Fruit fly (Drosophila melanogaster) whole organism, embryonic: ENCODE results near the gene CG17154.
A peak's percentile ranks its signal among the peaks of the same experiment; 100 is the strongest.

ENCODE experiments used
- Atf3 ChIP-seq: fragments of 200-800 bp; sonication (Bioruptor generic); optimal IDR thresholded peaks from 3 replicates; lab custom pipeline; 2016; ENCODE audit warnings: missing biosample characterization, missing genetic modification characterization
- Bdp1 ChIP-seq: fragments of 200-800 bp; sonication (Bioruptor generic); optimal IDR thresholded peaks from 3 replicates; lab custom pipeline; 2016; ENCODE audit warnings: missing biosample characterization, missing genetic modification characterization
- CG10321 ChIP-seq: fragments of 200-800 bp; sonication (Bioruptor generic); IDR thresholded peaks from 2 replicates; pipeline ENCODE4 v1.3.6; 2022; ENCODE audit warnings: missing biosample characterization, missing genetic modification characterization
- CG11247 ChIP-seq: fragments of 200-800 bp; sonication (Bioruptor generic); IDR thresholded peaks from 2 replicates; pipeline ENCODE4 v1.3.6; 2022; ENCODE audit warnings: missing biosample characterization, missing genetic modification characterization
- CG12071 ChIP-seq: fragments of 200-800 bp; sonication (Bioruptor generic); optimal IDR thresholded peaks from 3 replicates; lab custom pipeline; 2018; ENCODE audit warnings: missing biosample characterization, mild to moderate bottlenecking, missing genetic modification characterization
- CG13424 ChIP-seq: fragments of 200-800 bp; sonication (Bioruptor generic); optimal IDR thresholded peaks from 2 replicates; lab custom pipeline; 2019; ENCODE audit warnings: missing biosample characterization, mild to moderate bottlenecking, missing genetic modification characterization, moderate library complexity
- CG13894 ChIP-seq: fragments of 200-800 bp; sonication (Bioruptor generic); optimal IDR thresholded peaks from 3 replicates; lab custom pipeline; 2018; ENCODE audit warnings: missing biosample characterization, mild to moderate bottlenecking, missing genetic modification characterization, moderate library complexity
- CG14014 ChIP-seq: fragments of 200-800 bp; sonication (Bioruptor generic); IDR thresholded peaks from 2 replicates; pipeline ENCODE4 v1.3.6; 2022; ENCODE audit warnings: missing biosample characterization, missing genetic modification characterization
- CG14710 ChIP-seq: fragments of 200-800 bp; sonication (Bioruptor generic); optimal IDR thresholded peaks from 3 replicates; lab custom pipeline; 2019; ENCODE audit warnings: missing biosample characterization, mild to moderate bottlenecking, missing genetic modification characterization, moderate library complexity
- CG1602 ChIP-seq: fragments of 200-800 bp; sonication (Bioruptor generic); optimal IDR thresholded peaks from 3 replicates; lab custom pipeline; 2016; ENCODE audit warnings: missing biosample characterization, missing genetic modification characterization
- CG2129 ChIP-seq: fragments of 200-800 bp; sonication (Bioruptor generic); IDR thresholded peaks from 2 replicates; pipeline ENCODE4 v1.3.6; 2022; ENCODE audit warnings: missing biosample characterization, missing genetic modification characterization; ENCODE audit not compliant: partially characterized antibody
- CG2678 ChIP-seq: fragments of 200-800 bp; sonication (Bioruptor generic); optimal IDR thresholded peaks from 3 replicates; lab custom pipeline; 2019; ENCODE audit warnings: missing biosample characterization, mild to moderate bottlenecking, missing genetic modification characterization, moderate library complexity
- CG34224 ChIP-seq: fragments of 200-800 bp; sonication (Bioruptor generic); IDR thresholded peaks from 3 replicates; pipeline ENCODE4 v1.3.6; 2022; ENCODE audit warnings: missing biosample characterization, missing genetic modification characterization; ENCODE audit not compliant: partially characterized antibody
- CG42726 ChIP-seq: fragments of 200-800 bp; sonication (Bioruptor generic); IDR thresholded peaks from 2 replicates; pipeline ENCODE4 v1.3.6; 2022; ENCODE audit warnings: missing biosample characterization, missing genetic modification characterization; ENCODE audit not compliant: partially characterized antibody
- CG7372 ChIP-seq: fragments of 200-800 bp; sonication (Bioruptor generic); IDR thresholded peaks from 2 replicates; pipeline ENCODE4 v1.3.6; 2022; ENCODE audit warnings: missing biosample characterization, missing genetic modification characterization
- CG7556 ChIP-seq: fragments of 200-800 bp; sonication (Bioruptor generic); optimal IDR thresholded peaks from 2 replicates; lab custom pipeline; 2017; ENCODE audit warnings: missing biosample characterization, mild to moderate bottlenecking, missing genetic modification characterization
- CG7839 ChIP-seq: fragments of 200-800 bp; sonication (Bioruptor generic); optimal IDR thresholded peaks from 3 replicates; lab custom pipeline; 2018; ENCODE audit warnings: missing biosample characterization, mild to moderate bottlenecking, missing genetic modification characterization, moderate library complexity
- CG8944 ChIP-seq: fragments of 200-800 bp; sonication (Bioruptor generic); optimal IDR thresholded peaks from 3 replicates; lab custom pipeline; 2016; ENCODE audit warnings: missing biosample characterization, missing genetic modification characterization
- CkIIα-i1 ChIP-seq: fragments of 200-800 bp; sonication (Bioruptor generic); IDR thresholded peaks from 2 replicates; pipeline ENCODE4 v1.3.6; 2022; ENCODE audit warnings: missing biosample characterization, missing genetic modification characterization
- D ChIP-seq, 2 experiments: fragments of 200-800 bp in 1 of 2; fragments of >200 bp in 1 of 2; sonication (Bioruptor generic) in 1 of 2; optimal IDR thresholded peaks; 2 replicates in 1 of 2; 3 replicates in 1 of 2; lab custom pipeline; 2017; ENCODE audit warnings: mild to moderate bottlenecking in 1 of 2, missing biosample characterization in 1 of 2, missing genetic modification characterization in 1 of 2, missing genetic modification reagents in 1 of 2
- Deaf1 ChIP-seq: fragments of 200-800 bp; optimal IDR thresholded peaks from 3 replicates; lab custom pipeline; 2019; ENCODE audit warnings: missing biosample characterization, mild to moderate bottlenecking, missing genetic modification characterization, moderate library complexity
- Dfd ChIP-seq, 2 experiments: fragments of >200 bp; optimal IDR thresholded peaks; 2 replicates each; lab custom pipeline; 2017; ENCODE audit warnings: missing biosample characterization in 2 of 2, missing genetic modification characterization in 2 of 2
- E2f2 ChIP-seq: fragments of 200-800 bp; sonication (Bioruptor generic); IDR thresholded peaks from 2 replicates; pipeline ENCODE4 v1.3.6; 2022; ENCODE audit warnings: missing biosample characterization, missing genetic modification characterization
- Fer2 ChIP-seq: fragments of 200-800 bp; sonication (Bioruptor generic); optimal IDR thresholded peaks from 2 replicates; lab custom pipeline; 2018; ENCODE audit warnings: missing biosample characterization, mild to moderate bottlenecking, missing genetic modification characterization, moderate library complexity
- Hand ChIP-seq: fragments of 200-800 bp; sonication (Bioruptor generic); optimal IDR thresholded peaks from 2 replicates; lab custom pipeline; 2017; ENCODE audit warnings: mild to moderate bottlenecking, missing biosample characterization, missing genetic modification reagents, missing genetic modification characterization
- Nf-YA ChIP-seq: fragments of 200-800 bp; sonication (Bioruptor generic); IDR thresholded peaks from 2 replicates; pipeline ENCODE4 v1.3.6; 2022; ENCODE audit warnings: missing biosample characterization, missing genetic modification characterization
- Pdp1 ChIP-seq, 2 experiments: fragments of 200-800 bp; sonication (Bioruptor generic); optimal IDR thresholded peaks; 3 replicates each; lab custom pipeline; 2016; ENCODE audit warnings: missing biosample characterization in 2 of 2, missing genetic modification characterization in 2 of 2, mild to moderate bottlenecking in 1 of 2, moderate library complexity in 1 of 2
- Six4 ChIP-seq: fragments of 200-800 bp; sonication (Bioruptor generic); optimal IDR thresholded peaks from 2 replicates; lab custom pipeline; 2016; ENCODE audit warnings: missing biosample characterization, missing genetic modification characterization
- Spps ChIP-seq: fragments of 200-800 bp; sonication (Bioruptor generic); optimal IDR thresholded peaks from 2 replicates; lab custom pipeline; 2018; ENCODE audit warnings: missing biosample characterization, mild to moderate bottlenecking, missing genetic modification characterization
- Sry-δ ChIP-seq: fragments of 200-800 bp; sonication (Bioruptor generic); optimal IDR thresholded peaks from 2 replicates; lab custom pipeline; 2016; ENCODE audit warnings: missing biosample characterization, missing genetic modification characterization
- Taf1 ChIP-seq: fragments of 200-800 bp; sonication (Bioruptor generic); IDR thresholded peaks from 2 replicates; pipeline ENCODE4 v1.3.6; 2022; ENCODE audit warnings: missing biosample characterization, missing genetic modification characterization
- Xbp1 ChIP-seq: fragments of 200-800 bp; sonication (Bioruptor generic); optimal IDR thresholded peaks from 3 replicates; lab custom pipeline; 2016; ENCODE audit warnings: missing biosample characterization, mild to moderate bottlenecking, missing genetic modification characterization
- aop ChIP-seq: fragments of 200-800 bp; sonication (Bioruptor generic); IDR thresholded peaks from 2 replicates; pipeline ENCODE4 v1.3.6; 2022; ENCODE audit warnings: missing biosample characterization, missing genetic modification characterization
- cad ChIP-seq: fragments of >200 bp; optimal IDR thresholded peaks from 2 replicates; lab custom pipeline; 2017; ENCODE audit warnings: missing biosample characterization, missing genetic modification characterization
- chinmo ChIP-seq: fragments of 200-800 bp; sonication (Bioruptor generic); IDR thresholded peaks from 4 replicates; pipeline ENCODE4 v1.3.6; 2022; ENCODE audit warnings: missing biosample characterization, missing genetic modification characterization; ENCODE audit not compliant: partially characterized antibody
- croc ChIP-seq: fragments of 200-800 bp; sonication (Bioruptor generic); conservative IDR thresholded peaks from 3 replicates; pipeline ENCODE4 v1.3.6; 2022; ENCODE audit warnings: missing biosample characterization, missing genetic modification characterization
- dati ChIP-seq: fragments of 200-800 bp; sonication (Bioruptor generic); IDR thresholded peaks from 2 replicates; pipeline ENCODE4 v1.3.6; 2022; ENCODE audit warnings: missing biosample characterization, missing genetic modification characterization
- fd3F ChIP-seq: fragments of 200-800 bp; sonication (Bioruptor generic); optimal IDR thresholded peaks from 2 replicates; lab custom pipeline; 2018; ENCODE audit warnings: missing biosample characterization, mild to moderate bottlenecking, missing genetic modification characterization, moderate library complexity
- gcm2 ChIP-seq: fragments of 200-800 bp; sonication (Bioruptor generic); optimal IDR thresholded peaks from 2 replicates; lab custom pipeline; 2016; ENCODE audit warnings: missing biosample characterization, missing genetic modification characterization
- hb ChIP-seq: fragments of 200-800 bp; sonication (Bioruptor generic); IDR thresholded peaks from 3 replicates; pipeline ENCODE4 v1.3.6; 2022; ENCODE audit warnings: missing biosample characterization, missing genetic modification characterization; ENCODE audit not compliant: partially characterized antibody
- lilli ChIP-seq: fragments of 200-800 bp; sonication (Bioruptor generic); optimal IDR thresholded peaks from 3 replicates; lab custom pipeline; 2016; ENCODE audit warnings: missing biosample characterization, missing genetic modification characterization
- mirr ChIP-seq: fragments of 200-800 bp; sonication (Bioruptor generic); optimal IDR thresholded peaks from 3 replicates; lab custom pipeline; 2018; ENCODE audit warnings: missing biosample characterization, mild to moderate bottlenecking, missing genetic modification characterization
- rib ChIP-seq: fragments of 200-800 bp; sonication (Bioruptor generic); IDR thresholded peaks from 2 replicates; pipeline ENCODE4 v1.3.6; 2022; ENCODE audit warnings: missing biosample characterization, missing genetic modification characterization
- run ChIP-seq: fragments of 200-800 bp; sonication (Bioruptor generic); optimal IDR thresholded peaks from 3 replicates; lab custom pipeline; 2018; ENCODE audit warnings: missing biosample characterization, mild to moderate bottlenecking, missing genetic modification characterization
- schlank ChIP-seq: fragments of 200-800 bp; sonication (Bioruptor generic); optimal IDR thresholded peaks from 2 replicates; lab custom pipeline; 2018; ENCODE audit warnings: missing biosample characterization, mild to moderate bottlenecking, missing genetic modification characterization
- sens ChIP-seq: fragments of 200-800 bp; sonication (Bioruptor generic); peaks from one replicate; lab custom pipeline; 2016; ENCODE audit warnings: missing biosample characterization, missing genetic modification characterization
- stc ChIP-seq: fragments of 200-800 bp; sonication (Bioruptor generic); IDR thresholded peaks from 2 replicates; pipeline ENCODE4 v1.3.6; 2022; ENCODE audit warnings: missing biosample characterization, missing genetic modification characterization
- sug ChIP-seq: fragments of 200-800 bp; optimal IDR thresholded peaks from 2 replicates; lab custom pipeline; 2019; ENCODE audit warnings: missing biosample characterization, mild to moderate bottlenecking, missing genetic modification characterization, moderate library complexity
- trh ChIP-seq: fragments of 200-800 bp; sonication (Bioruptor generic); optimal IDR thresholded peaks from 2 replicates; lab custom pipeline; 2016; ENCODE audit warnings: missing biosample characterization, missing genetic modification characterization

Gene CG17154

DNA sequence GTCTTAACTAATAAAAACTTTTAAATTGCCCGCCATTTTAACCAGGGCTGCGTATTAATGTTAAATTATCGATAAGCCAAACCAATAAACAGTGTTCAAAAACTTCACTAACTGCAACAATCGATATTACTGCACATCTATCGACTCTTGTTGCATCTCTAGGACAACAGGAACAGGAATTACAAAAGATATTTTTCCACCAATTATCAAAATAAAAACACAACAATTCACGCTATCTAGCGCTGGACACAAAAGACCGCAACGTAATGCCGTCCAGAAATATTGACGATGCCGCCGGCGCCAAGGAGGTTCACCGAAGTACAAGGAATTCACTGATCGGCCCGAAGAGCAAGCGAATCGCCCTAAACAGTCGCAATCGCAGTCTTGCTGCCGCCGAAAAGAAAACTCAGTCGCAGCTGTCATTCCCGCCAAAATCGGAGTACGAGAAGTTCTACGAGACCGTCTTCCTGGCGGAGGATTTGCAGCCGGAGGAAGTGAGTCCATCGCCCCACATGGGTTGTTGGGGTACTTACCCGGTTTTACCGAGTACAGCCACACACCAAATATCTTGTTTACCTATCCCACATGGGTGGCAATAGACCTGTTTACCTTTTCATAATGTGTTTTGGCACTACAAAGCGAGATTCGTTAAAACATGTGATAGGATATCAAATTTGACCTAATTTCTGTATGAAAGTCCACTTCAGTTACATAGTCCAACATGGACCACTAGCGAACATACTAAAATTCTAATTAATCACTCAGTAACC lies 27.7 kb downstream of the CG17154 start, which contains the start of gene vers (continued):
- TF ChIP-seq Taf1 (GFP tag; lab: Robert Waterston, UW) = no peak
- TF ChIP-seq CG8944 (GFP tag; lab: Kevin White, UChicago) = no peak
- TF ChIP-seq schlank (tag; lab: Kevin White, UChicago) = no peak
- no peak for TF ChIP-seq croc (GFP tag; lab: Robert Waterston, UW)
- no peak for TF ChIP-seq CG13424 (tag; lab: Kevin White, UChicago)
- peak; percentile 98 for TF ChIP-seq E2f2 (GFP tag; lab: Robert Waterston, UW)
- peak; percentile 76 for TF ChIP-seq CG42726 (GFP tag; lab: Robert Waterston, UW)
- no peak for TF ChIP-seq aop
- TF ChIP-seq CG2678 (tag; lab: Kevin White, UChicago) = no peak
- no peak for TF ChIP-seq Nf-YA (GFP tag; lab: Robert Waterston, UW)
- TF ChIP-seq Xbp1 (GFP tag; lab: Kevin White, UChicago) = peak; percentile 4
- TF ChIP-seq Bdp1 (GFP tag; lab: Kevin White, UChicago) = no peak
- peak; percentile 64; the same call in 1 of the 2 replicates for TF ChIP-seq CG14014 (GFP tag; lab: Robert Waterston, UW)
- no peak for TF ChIP-seq rib (GFP tag; lab: Robert Waterston, UW)
- peak; percentile 11; the same call in 1 of the 2 replicates for TF ChIP-seq stc (GFP tag; lab: Robert Waterston, UW)
- TF ChIP-seq CkIIα-i1 (GFP tag; lab: Robert Waterston, UW) = no peak
- no peak for TF ChIP-seq CG1602 (GFP tag; lab: Kevin White, UChicago)
- peak; percentile 89 for TF ChIP-seq CG2129 (GFP tag; lab: Robert Waterston, UW)
- TF ChIP-seq CG7372 (GFP tag; lab: Robert Waterston, UW) = no peak
- TF ChIP-seq mirr (GFP tag; lab: Kevin White, UChicago) = no peak
- TF ChIP-seq Fer2 (tag; lab: Kevin White, UChicago) = no peak
- TF ChIP-seq Deaf1 (tag; lab: Kevin White, UChicago) = no peak
- TF ChIP-seq CG13894 (tag; lab: Kevin White, UChicago) = no peak
- no peak for TF ChIP-seq fd3F (GFP tag; lab: Kevin White, UChicago)
- TF ChIP-seq sug = peak; percentile 3
- 0 out of 2 replicates have a peak, but pooled peaks have one; percentile 36 for TF ChIP-seq CG11247 (GFP tag; lab: Robert Waterston, UW)
- no peak for TF ChIP-seq Atf3 (GFP tag; lab: Kevin White, UChicago)
- TF ChIP-seq CG12071 (GFP tag; lab: Kevin White, UChicago) = no peak
- peak; percentile 94 for TF ChIP-seq CG34224 (GFP tag; lab: Robert Waterston, UW)
- peak; percentile 97 for TF ChIP-seq Sry-δ (GFP tag; lab: Kevin White, UChicago)
- TF ChIP-seq hb = peak; percentile 84
- TF ChIP-seq CG10321 (GFP tag; lab: Robert Waterston, UW) = no peak
- TF ChIP-seq lilli (GFP tag; lab: Kevin White, UChicago) = peak; percentile 45
- TF ChIP-seq CG7556 (GFP tag; lab: Kevin White, UChicago) = no peak
- no peak for TF ChIP-seq Spps (tag; lab: Kevin White, UChicago)
- peak; percentile 95; the same call in 3 of the 4 replicates for TF ChIP-seq chinmo (GFP tag; lab: Robert Waterston, UW)
- TF ChIP-seq D (optimal IDR thresholded peaks at IDR 0.05; lab: Kevin White, UChicago) = no peak
- TF ChIP-seq D (GFP tag; optimal IDR thresholded peaks at IDR 0.05; lab: Kevin White, UChicago) = no peak
- no peak for TF ChIP-seq Hand
- no peak for TF ChIP-seq trh (GFP tag; lab: Kevin White, UChicago)
- no peak for TF ChIP-seq Dfd (GFP tag; optimal IDR thresholded peaks at IDR 0.05; lab: Kevin White, UChicago)
- no peak for TF ChIP-seq gcm2 (GFP tag; lab: Kevin White, UChicago)
- TF ChIP-seq cad = no peak
- peak; percentile 78 for TF ChIP-seq sens (GFP tag; lab: Kevin White, UChicago)
- TF ChIP-seq CG14710 = peak; percentile 66
- no peak for TF ChIP-seq dati (GFP tag; lab: Robert Waterston, UW)
- TF ChIP-seq Pdp1 (GFP tag; optimal IDR thresholded peaks at IDR 0.05; lab: Kevin White, UChicago) = peak in 1 of 2 experiments; percentile 47
- TF ChIP-seq run (tag; lab: Kevin White, UChicago) = no peak
- no peak for TF ChIP-seq CG7839 (tag; lab: Kevin White, UChicago)
- no peak for TF ChIP-seq Six4
